Worm (Caenorhabditis elegans) whole organism, mixed stage, embryonic: Measurements from ENCODE around the gene nhr-195.

Experiments used
- M03D4.4 ChIP-seq: sonication (generic microtip); optimal IDR thresholded peaks from 2 replicates; lab custom pipeline; 2017; ENCODE audit warnings: mild to moderate bottlenecking, missing genetic modification characterization, missing compliant biosample characterization
- bed-3 ChIP-seq: fragments of 200-800 bp; sonication (Bioruptor generic); optimal IDR thresholded peaks from 3 replicates; lab custom pipeline; 2018; ENCODE audit warnings: mild to moderate bottlenecking, missing genetic modification characterization, moderate library complexity, missing compliant biosample characterization
- blmp-1 ChIP-seq: fragments of 150-350 bp; optimal IDR thresholded peaks from 2 replicates; lab custom pipeline; 2014; ENCODE audit warnings: missing biosample characterization, missing genetic modification characterization
- ceh-39 ChIP-seq: fragments of 150-350 bp; optimal IDR thresholded peaks from 2 replicates; lab custom pipeline; 2014; ENCODE audit warnings: missing biosample characterization, missing genetic modification characterization
- ceh-43 ChIP-seq: fragments of 200-800 bp; sonication (Bioruptor generic); optimal IDR thresholded peaks from 2 replicates; lab custom pipeline; 2018; ENCODE audit warnings: mild to moderate bottlenecking, missing genetic modification characterization, moderate library complexity, missing compliant biosample characterization
- ceh-83 ChIP-seq: fragments of 200-800 bp; sonication (Bioruptor generic); optimal IDR thresholded peaks from 2 replicates; lab custom pipeline; 2018; ENCODE audit warnings: mild to moderate bottlenecking, missing genetic modification characterization, missing compliant biosample characterization
- ces-1 ChIP-seq: fragments of 150-350 bp; optimal IDR thresholded peaks from 2 replicates; lab custom pipeline; 2014; ENCODE audit warnings: missing biosample characterization, missing genetic modification reagents, missing genetic modification characterization
- drap-1 ChIP-seq: fragments of 200-800 bp; sonication (Bioruptor generic); optimal IDR thresholded peaks from 3 replicates; lab custom pipeline; 2018; ENCODE audit warnings: mild to moderate bottlenecking, missing genetic modification characterization, missing compliant biosample characterization
- elt-1 ChIP-seq: sonication (generic microtip); optimal IDR thresholded peaks from 2 replicates; lab custom pipeline; 2017; ENCODE audit warnings: missing genetic modification characterization, mild to moderate bottlenecking, missing compliant biosample characterization, antibody characterized with exemption, moderate library complexity, borderline replicate concordance; ENCODE audit not compliant: insufficient read depth
- elt-3 ChIP-seq: fragments of 150-350 bp; optimal IDR thresholded peaks from 2 replicates; lab custom pipeline; 2014; ENCODE audit warnings: missing biosample characterization, missing genetic modification characterization
- flh-1 ChIP-seq: fragments of 200-800 bp; sonication (Bioruptor generic); optimal IDR thresholded peaks from 2 replicates; lab custom pipeline; 2018; ENCODE audit warnings: mild to moderate bottlenecking, missing genetic modification characterization, moderate library complexity, missing compliant biosample characterization
- ham-2 ChIP-seq: fragments of 200-800 bp; sonication (Bioruptor generic); optimal IDR thresholded peaks from 2 replicates; lab custom pipeline; 2018; ENCODE audit warnings: mild to moderate bottlenecking, missing genetic modification characterization, missing compliant biosample characterization
- lin-13 ChIP-seq: fragments of 150-350 bp; optimal IDR thresholded peaks from 2 replicates; lab custom pipeline; 2014; ENCODE audit warnings: missing biosample characterization, missing genetic modification characterization
- lin-32 ChIP-seq: fragments of 200-800 bp; sonication (Bioruptor generic); optimal IDR thresholded peaks from 2 replicates; lab custom pipeline; 2018; ENCODE audit warnings: mild to moderate bottlenecking, missing genetic modification characterization, missing compliant biosample characterization
- lsy-2 ChIP-seq: fragments of 150-350 bp; optimal IDR thresholded peaks from 2 replicates; lab custom pipeline; 2014; ENCODE audit warnings: missing biosample characterization, missing genetic modification characterization
- mab-5 ChIP-seq: fragments of 150-350 bp; optimal IDR thresholded peaks from 2 replicates; lab custom pipeline; 2014; ENCODE audit warnings: missing biosample characterization, missing genetic modification characterization
- mep-1 ChIP-seq: fragments of 150-350 bp; optimal IDR thresholded peaks from 2 replicates; lab custom pipeline; 2017; ENCODE audit warnings: missing biosample characterization, missing genetic modification reagents, missing genetic modification characterization, inconsistent platforms
- mls-2 ChIP-seq: sonication (generic microtip); optimal IDR thresholded peaks from 2 replicates; lab custom pipeline; 2016; ENCODE audit warnings: mild to moderate bottlenecking, missing genetic modification characterization, moderate library complexity, missing compliant biosample characterization
- nhr-12 ChIP-seq: fragments of 150-350 bp; optimal IDR thresholded peaks from 2 replicates; lab custom pipeline; 2014; ENCODE audit warnings: missing biosample characterization, missing genetic modification characterization
- nhr-2 ChIP-seq: fragments of 150-350 bp; optimal IDR thresholded peaks from 2 replicates; lab custom pipeline; 2014; ENCODE audit warnings: missing biosample characterization, missing genetic modification characterization
- nhr-28 ChIP-seq: fragments of 150-350 bp; optimal IDR thresholded peaks from 2 replicates; lab custom pipeline; 2014; ENCODE audit warnings: missing biosample characterization, missing genetic modification characterization
- pha-4 ChIP-seq: fragments of 150-350 bp; optimal IDR thresholded peaks from 2 replicates; lab custom pipeline; 2018; ENCODE audit warnings: missing biosample characterization, missing genetic modification reagents, missing genetic modification characterization
- sem-2 ChIP-seq: fragments of 200-800 bp; sonication (Bioruptor generic); optimal IDR thresholded peaks from 2 replicates; lab custom pipeline; 2018; ENCODE audit warnings: mild to moderate bottlenecking, missing genetic modification characterization, missing compliant biosample characterization
- snpc-4 ChIP-seq: fragments of 150-350 bp; optimal IDR thresholded peaks from 2 replicates; lab custom pipeline; 2014; ENCODE audit warnings: missing biosample characterization, missing genetic modification characterization
- sptf-1 ChIP-seq: sonication (generic microtip); optimal IDR thresholded peaks from 2 replicates; lab custom pipeline; 2017; ENCODE audit warnings: mild to moderate bottlenecking, missing genetic modification characterization, moderate library complexity, missing compliant biosample characterization
- tbx-8 ChIP-seq: fragments of 200-800 bp; sonication (Bioruptor generic); optimal IDR thresholded peaks from 2 replicates; lab custom pipeline; 2018; ENCODE audit warnings: mild to moderate bottlenecking, missing genetic modification characterization, moderate library complexity, missing compliant biosample characterization
- unc-120 ChIP-seq: sonication (generic microtip); optimal IDR thresholded peaks from 2 replicates; lab custom pipeline; 2017; ENCODE audit warnings: missing genetic modification characterization, missing compliant biosample characterization; ENCODE audit not compliant: poor library complexity, severe bottlenecking

Gene nhr-195

ce11 chrV:8991679-8992078 lies 19.5 kb upstream of the nhr-195 start, which contains the start of gene F59E11.6:
Gene F59E11.6, plus strand, starts transcription at chrV:8991789.
- TF ChIP-seq ham-2 (GFP tag; lab: Kevin White, UChicago) (no peak), mls-2 (tag; lab: Kevin White, UChicago) (no peak), blmp-1 (tag; lab: Kevin White, UChicago) (no peak), bed-3 (GFP tag; lab: Kevin White, UChicago) (no peak), drap-1 (no peak)

DNA sequence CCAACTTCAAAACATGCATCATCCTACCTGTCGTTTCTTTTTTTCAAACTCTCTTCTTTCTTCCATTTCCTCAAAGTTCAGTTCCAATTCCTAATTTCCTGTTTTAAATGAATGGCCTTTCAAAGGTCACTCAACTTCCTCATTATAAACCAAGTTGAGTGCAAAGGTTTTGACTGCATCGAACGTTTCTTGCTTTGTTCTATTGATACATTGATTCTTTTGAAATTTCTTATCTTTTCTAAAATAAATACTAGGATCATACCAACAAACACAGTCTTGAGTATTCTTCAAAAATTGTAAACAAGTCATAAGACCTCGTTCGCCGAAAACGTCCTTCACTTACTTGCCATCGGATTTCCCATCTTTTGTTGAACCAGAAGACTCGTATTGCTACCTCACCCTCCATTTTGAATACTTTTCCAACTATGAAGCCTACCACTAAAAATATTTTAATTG lies 18.1 kb upstream of the nhr-195 start, which contains the start of gene F59E11.7:
Gene F59E11.7, plus strand, starts transcription at position 51 of the 456 bp plus-strand sequence.
- no peak for TF ChIP-seq ceh-83 (GFP tag; lab: Kevin White, UChicago)
- TF ChIP-seq, all 35 proteins: peak for 0

DNA sequence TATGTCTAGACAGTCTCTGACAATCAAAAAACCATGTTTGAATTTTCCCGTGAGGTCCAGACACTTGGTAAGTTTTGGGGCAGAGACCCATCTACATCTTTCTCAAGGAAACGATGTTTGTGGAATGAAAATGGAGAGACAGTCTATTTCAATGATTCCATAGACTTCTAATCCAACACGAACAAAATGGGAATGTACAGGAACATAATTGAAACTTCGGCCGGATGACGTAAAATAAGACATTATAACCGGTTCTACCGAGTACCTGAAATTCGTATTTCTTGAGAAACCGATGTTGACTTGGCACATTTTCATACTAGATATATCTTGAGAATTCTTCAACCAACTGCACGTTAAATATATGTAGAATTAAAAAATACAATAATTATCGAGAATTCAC lies 15.9 kb upstream of the nhr-195 start, which contains the start of gene str-87:
Gene str-87, minus strand, starts transcription at position 101 of the 400 bp plus-strand sequence.
- TF ChIP-seq lin-13 (tag; lab: Kevin White, UChicago) (no peak), M03D4.4 (no peak), lsy-2 (no peak), pha-4 (no peak), ceh-39 (tag; lab: Kevin White, UChicago) (no peak), nhr-28 (tag; lab: Kevin White, UChicago) (no peak), elt-3 (tag; lab: Kevin White, UChicago) (no peak), flh-1 (GFP tag; lab: Kevin White, UChicago) (no peak), mab-5 (tag; lab: Kevin White, UChicago) (no peak), ham-2 (GFP tag; lab: Kevin White, UChicago) (no peak), tbx-8 (GFP tag; lab: Kevin White, UChicago) (no peak)

- TF ChIP-seq pha-4: no peak
- TF ChIP-seq, all 35 proteins: peak for 0
These were observed 13.6 kb upstream of the nhr-195 start, which contains the start of gene str-85 for ce11 chrV:8985740-8986139. Gene str-85, minus strand, starts transcription at chrV:8985840.

ce11 chrV:8984783-8985182 lies 12.6 kb upstream of the nhr-195 start:
- TF ChIP-seq unc-120 (tag; lab: Kevin White, UChicago) (no peak), blmp-1 (tag; lab: Kevin White, UChicago) (no peak), drap-1 (no peak), ceh-43 (GFP tag; lab: Kevin White, UChicago) (no peak), lin-13 (tag; lab: Kevin White, UChicago) (no peak), lin-32 (no peak), nhr-12 (tag; lab: Kevin White, UChicago) (no peak), M03D4.4 (no peak), mep-1 (tag; lab: Kevin White, UChicago) (no peak), elt-1 (tag; lab: Kevin White, UChicago) (no peak), snpc-4 (tag; lab: Kevin White, UChicago) (no peak), bed-3 (GFP tag; lab: Kevin White, UChicago) (no peak), flh-1 (GFP tag; lab: Kevin White, UChicago) (no peak), ceh-83 (GFP tag; lab: Kevin White, UChicago) (no peak), mls-2 (tag; lab: Kevin White, UChicago) (no peak)

- TF ChIP-seq mep-1 (tag; lab: Kevin White, UChicago): no peak
- no peak for TF ChIP-seq ces-1 (GFP tag; lab: Kevin White, UChicago)
- TF ChIP-seq nhr-2: no peak
- no peak for TF ChIP-seq lsy-2
- no peak for TF ChIP-seq elt-3 (tag; lab: Kevin White, UChicago)
- no peak for TF ChIP-seq ham-2 (GFP tag; lab: Kevin White, UChicago)
- TF ChIP-seq sptf-1 (tag; lab: Kevin White, UChicago): no peak
- no peak for TF ChIP-seq nhr-28 (tag; lab: Kevin White, UChicago)
- TF ChIP-seq M03D4.4: no peak
- no peak for TF ChIP-seq flh-1 (GFP tag; lab: Kevin White, UChicago)
- TF ChIP-seq elt-1 (tag; lab: Kevin White, UChicago): no peak
- no peak for TF ChIP-seq unc-120 (tag; lab: Kevin White, UChicago)
- TF ChIP-seq nhr-12 (tag; lab: Kevin White, UChicago): no peak
- no peak for TF ChIP-seq sem-2 (GFP tag; lab: Kevin White, UChicago)
- TF ChIP-seq, all 35 proteins: peak for 0
These were observed 11.4 kb upstream of the nhr-195 start, which contains the start of gene str-86 for ce11 chrV:8983604-8984003. Gene str-86, minus strand, starts transcription at chrV:8983704.
